Worm (Caenorhabditis elegans): ENCODE data around the gene D2045.9.

D2045.9 gene

ce11 chrIII:10460427-10461163 is 14.4 kb upstream of the D2045.9 start, which contains the start of gene ecps-1 (continued):
- TF ChIP-seq ZK185.1 (tag; optimal IDR thresholded peaks at IDR 0.05; ENCODE audit: poor library complexity, severe bottlenecking) = peak; percentile 90
- no peak for TF ChIP-seq ceh-79 (tag; optimal IDR thresholded peaks at IDR 0.05)
- peak; percentile 86 for TF ChIP-seq ceh-91 (GFP tag; IDR thresholded peaks at IDR 0.05)
- peak; percentile 67 for TF ChIP-seq pha-4 (tag; optimal IDR thresholded peaks at IDR 0.05)
- peak; percentile 75 for TF ChIP-seq tlf-1 (GFP tag; optimal IDR thresholded peaks at IDR 0.05)
- no peak for TF ChIP-seq die-1 (tag; optimal IDR thresholded peaks at IDR 0.05)
- TF ChIP-seq mxl-1 (tag; optimal IDR thresholded peaks at IDR 0.05) = no peak
- TF ChIP-seq Y56A3A.18 (GFP tag; IDR thresholded peaks at IDR 0.05) = no peak
- TF ChIP-seq lir-1 (GFP tag; conservative IDR thresholded peaks at IDR 0.05) = peak; percentile 88
- peak; percentile 63 for TF ChIP-seq K12H6.12 (tag; optimal IDR thresholded peaks at IDR 0.05)
- TF ChIP-seq F33H1.4 (GFP tag; IDR thresholded peaks at IDR 0.05) = peak; percentile 74
- TF ChIP-seq hmg-1.2 (GFP tag; IDR thresholded peaks at IDR 0.05) = peak; percentile 82
- TF ChIP-seq ztf-25 (GFP tag; IDR thresholded peaks at IDR 0.05) = peak; percentile 84
- TF ChIP-seq nhr-179 (tag; optimal IDR thresholded peaks at IDR 0.05) = no peak
- peak; percentile 74 for TF ChIP-seq C06A6.2 (GFP tag; conservative IDR thresholded peaks at IDR 0.05)
- peak; percentile 96 for TF ChIP-seq ztf-28 (GFP tag; IDR thresholded peaks at IDR 0.05)
- 0 out of 2 replicates have a peak, but pooled peaks have one; percentile 30 for TF ChIP-seq Y53G8AR.9 (GFP tag; conservative IDR thresholded peaks at IDR 0.05)
- TF ChIP-seq ztf-6 (GFP tag; IDR thresholded peaks at IDR 0.05) = no peak
- TF ChIP-seq dpl-1 (GFP tag; optimal IDR thresholded peaks at IDR 0.05) = no peak
- TF ChIP-seq lin-40 (tag; optimal IDR thresholded peaks at IDR 0.05) = peak; percentile 65
- TF ChIP-seq madf-10 (tag; optimal IDR thresholded peaks at IDR 0.05) = peak; percentile 76
- TF ChIP-seq F49E8.2 (tag; optimal IDR thresholded peaks at IDR 0.05; ENCODE audit: insufficient read depth) = peak; percentile 84
- peak; percentile 100 for TF ChIP-seq ceh-100 (GFP tag; IDR thresholded peaks at IDR 0.05)
- peak; percentile 91 for TF ChIP-seq snpc-3.4 (tag; optimal IDR thresholded peaks at IDR 0.05)
- no peak for TF ChIP-seq F57A8.1 (GFP tag; optimal IDR thresholded peaks at IDR 0.05)
- peak; percentile 25; the same call in 1 of the 2 replicates for TF ChIP-seq lin-26 (GFP tag; IDR thresholded peaks at IDR 0.05)
- TF ChIP-seq ceh-40 (GFP tag; IDR thresholded peaks at IDR 0.05) = no peak
- peak; percentile 25 for TF ChIP-seq lsy-27 (tag; optimal IDR thresholded peaks at IDR 0.05; ENCODE audit: borderline replicate concordance, insufficient read depth)
- TF ChIP-seq F57C9.4 (tag; optimal IDR thresholded peaks at IDR 0.05) = no peak
- peak; percentile 73 for TF ChIP-seq snpc-1.1 (tag; optimal IDR thresholded peaks at IDR 0.05; ENCODE audit: insufficient read depth)
- peak; percentile 73 for TF ChIP-seq tbp1 (GFP tag; optimal IDR thresholded peaks at IDR 0.05)
- peak; percentile 79 for TF ChIP-seq Y79H2A.3 (GFP tag; conservative IDR thresholded peaks at IDR 0.05)
- no peak for TF ChIP-seq atf-7 (tag; optimal IDR thresholded peaks at IDR 0.05)
- no peak for TF ChIP-seq repo-1 (tag; optimal IDR thresholded peaks at IDR 0.05)
- TF ChIP-seq B0261.1 (tag; optimal IDR thresholded peaks at IDR 0.05) = no peak
- peak; percentile 79 for TF ChIP-seq lsl-1 (GFP tag; optimal IDR thresholded peaks at IDR 0.05)
- peak; percentile 100 for TF ChIP-seq attf-5 (GFP tag; optimal IDR thresholded peaks at IDR 0.05)
- peak; percentile 93 for TF ChIP-seq unc-130 (GFP tag; optimal IDR thresholded peaks at IDR 0.05)

DNA sequence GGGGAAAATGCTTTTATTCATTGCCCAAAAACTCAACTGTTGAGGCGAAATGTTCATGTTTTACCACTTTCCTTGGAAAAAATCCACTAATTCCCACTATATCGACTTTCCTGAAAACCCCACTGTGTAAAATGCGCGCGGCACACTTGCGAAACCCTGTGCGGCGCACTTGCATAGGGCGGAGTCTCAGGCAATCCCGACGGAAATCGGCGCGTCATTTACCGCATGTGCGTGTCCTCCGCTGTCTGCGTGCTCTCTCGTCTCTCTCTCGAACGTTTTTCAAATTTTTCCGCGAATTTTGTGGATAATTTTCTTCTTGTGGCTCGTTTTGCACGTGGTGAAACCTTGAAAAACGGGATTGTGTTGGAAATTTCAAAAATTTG is 13.9 kb upstream of the D2045.9 start, which contains the start of gene atx-2:
atx-2 (plus strand) TSS at position 226 of the 383 bp plus-strand sequence.
- TF ChIP-seq lag-1 (GFP tag; IDR thresholded peaks at IDR 0.05) (no peak), tlf-1 (GFP tag; optimal IDR thresholded peaks at IDR 0.05) (peak; percentile 82), sdz-38 (tag; optimal IDR thresholded peaks at IDR 0.05) (no peak), nfya-2 (GFP tag; IDR thresholded peaks at IDR 0.05) (no peak), egl-44 (GFP tag; IDR thresholded peaks at IDR 0.05) (peak; percentile 92), zfh-2 (GFP tag; conservative IDR thresholded peaks at IDR 0.05) (peak; percentile 97), let-526 (GFP tag; IDR thresholded peaks at IDR 0.05) (peak; percentile 67; the same call in 1 of the 2 replicates), aptf-2 (GFP tag; conservative IDR thresholded peaks at IDR 0.05) (peak; percentile 80), hrde-1 (tag; optimal IDR thresholded peaks at IDR 0.05; ENCODE audit: borderline replicate concordance) (peak; percentile 88), lin-26 (GFP tag; IDR thresholded peaks at IDR 0.05) (peak; percentile 88), ceh-79 (tag; optimal IDR thresholded peaks at IDR 0.05) (peak; percentile 4), C06A6.2 (GFP tag; conservative IDR thresholded peaks at IDR 0.05) (peak; percentile 94), attf-3 (GFP tag; conservative IDR thresholded peaks at IDR 0.05) (peak; percentile 70), F52B5.7 (tag; optimal IDR thresholded peaks at IDR 0.05) (peak; percentile 97)
